Fruit fly (Drosophila melanogaster) whole organism, embryonic: ENCODE measurements around the gene MED14.

Experiments used
- ATbp ChIP-seq: fragments of 200-800 bp; sonication (Bioruptor generic); optimal IDR thresholded peaks from 2 replicates; lab custom pipeline; 2017; ENCODE audit warnings: missing biosample characterization, mild to moderate bottlenecking, missing genetic modification characterization, missing genetic modification reagents
- Awh ChIP-seq: fragments of 200-800 bp; sonication (Bioruptor generic); IDR thresholded peaks from 2 replicates; pipeline ENCODE4, ENCODE4 v1.3.6; 2022; ENCODE audit warnings: missing biosample characterization, missing genetic modification characterization
- Bgb ChIP-seq: fragments of 200-800 bp; sonication (Bioruptor generic); IDR thresholded peaks from 2 replicates; pipeline ENCODE4 v1.3.6; 2022; ENCODE audit warnings: missing biosample characterization, missing genetic modification characterization; ENCODE audit not compliant: partially characterized antibody
- CG10654 ChIP-seq: fragments of 200-800 bp; sonication (Bioruptor generic); optimal IDR thresholded peaks from 2 replicates; lab custom pipeline; 2016; ENCODE audit warnings: missing biosample characterization, missing genetic modification characterization
- CG11504 ChIP-seq: fragments of 200-800 bp; sonication (Bioruptor generic); optimal IDR thresholded peaks from 3 replicates; lab custom pipeline; 2019; ENCODE audit warnings: missing biosample characterization, mild to moderate bottlenecking, missing genetic modification characterization, moderate library complexity
- CG11695 ChIP-seq: fragments of 200-800 bp; sonication (Bioruptor generic); IDR thresholded peaks from 3 replicates; pipeline ENCODE4 v1.3.6; 2022; ENCODE audit warnings: missing biosample characterization, missing genetic modification characterization
- CG12236 ChIP-seq: fragments of 200-800 bp; sonication (Bioruptor generic); optimal IDR thresholded peaks from 2 replicates; lab custom pipeline; 2016; ENCODE audit warnings: missing biosample characterization, missing genetic modification characterization
- CG12769 ChIP-seq: fragments of 200-800 bp; sonication (Bioruptor generic); optimal IDR thresholded peaks from 2 replicates; lab custom pipeline; 2019; ENCODE audit warnings: missing biosample characterization, mild to moderate bottlenecking, missing genetic modification characterization, moderate library complexity
- CG16813 ChIP-seq: fragments of 200-800 bp; sonication (Bioruptor generic); IDR thresholded peaks from 3 replicates; pipeline ENCODE4 v1.3.6; 2022; ENCODE audit warnings: missing biosample characterization, missing genetic modification characterization; ENCODE audit not compliant: partially characterized antibody
- CG17802 ChIP-seq: fragments of 200-800 bp; sonication (Bioruptor generic); optimal IDR thresholded peaks from 2 replicates; lab custom pipeline; 2018; ENCODE audit warnings: missing biosample characterization, mild to moderate bottlenecking, missing genetic modification characterization, moderate library complexity
- CG1832 ChIP-seq: fragments of 200-800 bp; sonication (Bioruptor generic); optimal IDR thresholded peaks from 2 replicates; lab custom pipeline; 2017; ENCODE audit warnings: missing biosample characterization, mild to moderate bottlenecking, missing genetic modification characterization, inconsistent platforms
- CG18599 ChIP-seq: fragments of 200-800 bp; sonication (Bioruptor generic); optimal IDR thresholded peaks from 3 replicates; lab custom pipeline; 2017; ENCODE audit warnings: missing biosample characterization, missing genetic modification characterization, mild to moderate bottlenecking, moderate library complexity, missing genetic modification reagents
- CG34224 ChIP-seq: fragments of 200-800 bp; sonication (Bioruptor generic); IDR thresholded peaks from 3 replicates; pipeline ENCODE4 v1.3.6; 2022; ENCODE audit warnings: missing biosample characterization, missing genetic modification characterization; ENCODE audit not compliant: partially characterized antibody
- CG4404 ChIP-seq: fragments of 200-800 bp; sonication (Bioruptor generic); IDR thresholded peaks from 2 replicates; pipeline ENCODE4 v1.3.6; 2022; ENCODE audit warnings: missing biosample characterization, missing genetic modification characterization
- CG8281 ChIP-seq: fragments of 200-800 bp; sonication (Bioruptor generic); optimal IDR thresholded peaks from 2 replicates; lab custom pipeline; 2018; ENCODE audit warnings: missing biosample characterization, mild to moderate bottlenecking, missing genetic modification characterization, moderate library complexity
- CrebB ChIP-seq: fragments of 200-800 bp; sonication (Bioruptor generic); optimal IDR thresholded peaks from 3 replicates; lab custom pipeline; 2018; ENCODE audit warnings: missing biosample characterization, mild to moderate bottlenecking, missing genetic modification characterization
- Deaf1 ChIP-seq: fragments of 200-800 bp; optimal IDR thresholded peaks from 3 replicates; lab custom pipeline; 2019; ENCODE audit warnings: missing biosample characterization, mild to moderate bottlenecking, missing genetic modification characterization, moderate library complexity
- MTF-1 ChIP-seq: fragments of 200-800 bp; sonication (Bioruptor generic); optimal IDR thresholded peaks from 2 replicates; lab custom pipeline; 2018; ENCODE audit warnings: missing biosample characterization, mild to moderate bottlenecking, missing genetic modification characterization, borderline replicate concordance
- NFAT ChIP-seq: fragments of 200-800 bp; sonication (Bioruptor generic); IDR thresholded peaks from 2 replicates; pipeline ENCODE4 v1.3.6; 2022; ENCODE audit warnings: missing biosample characterization, missing genetic modification characterization
- NfI ChIP-seq: fragments of 200-800 bp; sonication (Bioruptor generic); optimal IDR thresholded peaks from 3 replicates; lab custom pipeline; 2018; ENCODE audit warnings: missing biosample characterization, mild to moderate bottlenecking, missing genetic modification characterization, moderate library complexity
- Optix ChIP-seq: fragments of 200-800 bp; sonication (Bioruptor generic); IDR thresholded peaks from 3 replicates; pipeline ENCODE4 v1.3.6; 2022; ENCODE audit warnings: missing biosample characterization, missing genetic modification characterization
- Tbp ChIP-seq: fragments of >200 bp; optimal IDR thresholded peaks from 2 replicates; lab custom pipeline; 2018; ENCODE audit warnings: missing biosample characterization, missing genetic modification characterization
- cad ChIP-seq: fragments of >200 bp; optimal IDR thresholded peaks from 2 replicates; lab custom pipeline; 2017; ENCODE audit warnings: missing biosample characterization, missing genetic modification characterization
- cas ChIP-seq: fragments of 200-800 bp; sonication (Bioruptor generic); IDR thresholded peaks from 2 replicates; pipeline ENCODE4 v1.3.6; 2022; ENCODE audit warnings: missing biosample characterization, missing genetic modification characterization
- crp ChIP-seq, 2 experiments: fragments of 200-800 bp; sonication (Bioruptor generic); optimal IDR thresholded peaks; 2 replicates in 1 of 2; 3 replicates in 1 of 2; lab custom pipeline; 2017; ENCODE audit warnings: missing biosample characterization in 2 of 2, missing genetic modification characterization in 2 of 2, mild to moderate bottlenecking in 1 of 2, moderate library complexity in 1 of 2
- disco-r ChIP-seq: fragments of 200-800 bp; sonication (Bioruptor generic); optimal IDR thresholded peaks from 2 replicates; lab custom pipeline; 2016; ENCODE audit warnings: missing biosample characterization, missing genetic modification characterization
- dm ChIP-seq: fragments of 200-800 bp; sonication (Bioruptor generic); optimal IDR thresholded peaks from 3 replicates; lab custom pipeline; 2016; ENCODE audit warnings: missing biosample characterization, missing genetic modification characterization
- esg ChIP-seq: fragments of 200-800 bp; sonication (Bioruptor generic); conservative IDR thresholded peaks from 2 replicates; pipeline ENCODE4 v1.3.6; 2022; ENCODE audit warnings: missing biosample characterization, missing genetic modification characterization
- eyg ChIP-seq: fragments of 200-800 bp; sonication (Bioruptor generic); optimal IDR thresholded peaks from 3 replicates; lab custom pipeline; 2016; ENCODE audit warnings: missing biosample characterization, missing genetic modification characterization
- fd96Cb ChIP-seq: fragments of 200-800 bp; sonication (Bioruptor generic); optimal IDR thresholded peaks from 2 replicates; lab custom pipeline; 2018; ENCODE audit warnings: missing biosample characterization, mild to moderate bottlenecking, missing genetic modification characterization, moderate library complexity
- grau ChIP-seq: fragments of 200-800 bp; optimal IDR thresholded peaks from 3 replicates; lab custom pipeline; 2019; ENCODE audit warnings: missing biosample characterization, mild to moderate bottlenecking, missing genetic modification characterization, moderate library complexity
- gsb ChIP-seq: fragments of 200-800 bp; sonication (Bioruptor generic); IDR thresholded peaks from 2 replicates; pipeline ENCODE4 v1.3.6; 2022; ENCODE audit warnings: missing biosample characterization, missing genetic modification characterization
- jumu ChIP-seq: fragments of 200-800 bp; sonication (Bioruptor generic); optimal IDR thresholded peaks from 3 replicates; lab custom pipeline; 2016; ENCODE audit warnings: missing biosample characterization, missing genetic modification characterization
- kay ChIP-seq: fragments of 200-800 bp; sonication (Bioruptor generic); optimal IDR thresholded peaks from 2 replicates; lab custom pipeline; 2016; ENCODE audit warnings: missing biosample characterization, missing genetic modification characterization
- luna ChIP-seq: fragments of 200-800 bp; sonication (Bioruptor generic); optimal IDR thresholded peaks from 2 replicates; lab custom pipeline; 2016; ENCODE audit warnings: missing biosample characterization, missing genetic modification characterization
- ro ChIP-seq: fragments of 200-800 bp; sonication (Bioruptor generic); IDR thresholded peaks from 2 replicates; pipeline ENCODE4 v1.3.6; 2022; ENCODE audit warnings: missing biosample characterization, missing genetic modification characterization
- run ChIP-seq: fragments of 200-800 bp; sonication (Bioruptor generic); optimal IDR thresholded peaks from 3 replicates; lab custom pipeline; 2018; ENCODE audit warnings: missing biosample characterization, mild to moderate bottlenecking, missing genetic modification characterization
- sob ChIP-seq: fragments of 200-800 bp; sonication (Bioruptor generic); IDR thresholded peaks from 2 replicates; pipeline ENCODE4 v1.3.6; 2022; ENCODE audit warnings: missing biosample characterization, missing genetic modification characterization
- sqz ChIP-seq: fragments of 200-800 bp; sonication (Bioruptor generic); optimal IDR thresholded peaks from 3 replicates; lab custom pipeline; 2018; ENCODE audit warnings: missing biosample characterization, mild to moderate bottlenecking, missing genetic modification characterization
- vfl ChIP-seq: fragments of 200-800 bp; sonication (Bioruptor generic); optimal IDR thresholded peaks from 2 replicates; lab custom pipeline; 2016; ENCODE audit warnings: missing biosample characterization, missing genetic modification characterization
- zfh1 ChIP-seq: fragments of 200-800 bp; sonication (Bioruptor generic); IDR thresholded peaks from 3 replicates; pipeline ENCODE4 v1.3.6; 2022; ENCODE audit warnings: missing biosample characterization, missing genetic modification characterization

The MED14 gene

DNA sequence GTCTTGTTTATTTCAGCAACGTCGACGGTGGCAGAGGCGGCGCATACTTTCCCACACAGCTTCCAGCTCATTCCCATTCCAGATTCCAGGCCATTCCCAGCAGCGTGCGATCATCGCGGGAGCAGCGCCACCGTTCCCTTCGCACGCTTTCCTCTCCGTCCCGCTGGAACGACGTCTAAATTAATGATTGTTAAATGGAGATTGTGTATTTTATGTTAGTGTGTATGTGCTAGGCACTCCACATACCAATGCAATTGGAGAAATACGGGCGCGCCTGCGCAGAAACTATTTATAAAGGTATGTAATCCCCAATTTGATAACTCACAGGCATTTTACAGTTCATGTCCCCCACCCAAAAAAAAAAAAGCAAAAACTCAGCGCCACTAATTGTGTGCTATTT, 48.4 kb downstream of the MED14 start (continued):
- TF ChIP-seq fd96Cb (tag; lab: Kevin White, UChicago) = no peak
- peak; percentile 61; the same call in 1 of the 2 replicates for TF ChIP-seq Awh (GFP tag; lab: Robert Waterston, UW)
- TF ChIP-seq NFAT (GFP tag; lab: Robert Waterston, UW) = 0 out of 2 replicates have a peak, but pooled peaks have one; percentile 6
- TF ChIP-seq CG1832 (GFP tag; lab: Kevin White, UChicago) = no peak
- no peak for TF ChIP-seq ATbp (GFP tag; lab: Kevin White, UChicago)
- TF ChIP-seq CG12769 (tag; lab: Kevin White, UChicago) = peak; percentile 98
- no peak for TF ChIP-seq CG34224 (GFP tag; lab: Robert Waterston, UW)
- peak; percentile 66 for TF ChIP-seq sqz (GFP tag; lab: Kevin White, UChicago)
- TF ChIP-seq CG11695 (GFP tag; lab: Robert Waterston, UW) = no peak
- no peak for TF ChIP-seq luna (GFP tag; lab: Kevin White, UChicago)
- no peak for TF ChIP-seq CG4404 (GFP tag; lab: Robert Waterston, UW)
- TF ChIP-seq CG18599 (GFP tag; lab: Kevin White, UChicago) = peak; percentile 8
- TF ChIP-seq disco-r (GFP tag; lab: Kevin White, UChicago) = no peak
- no peak for TF ChIP-seq Deaf1 (tag; lab: Kevin White, UChicago)
- no peak for TF ChIP-seq gsb
- TF ChIP-seq jumu = no peak
- no peak for TF ChIP-seq CG11504
- peak; percentile 34; the same call in 1 of the 2 replicates for TF ChIP-seq sob (GFP tag; lab: Robert Waterston, UW)
- no peak for TF ChIP-seq esg (GFP tag; lab: Robert Waterston, UW)
- no peak for TF ChIP-seq NfI
- TF ChIP-seq eyg (GFP tag; lab: Kevin White, UChicago) = no peak
- TF ChIP-seq cas (GFP tag; lab: Robert Waterston, UW) = no peak
- no peak for TF ChIP-seq MTF-1
- no peak for TF ChIP-seq ro
- TF ChIP-seq CG12236 (GFP tag; lab: Kevin White, UChicago) = no peak
- TF ChIP-seq kay = no peak
- TF ChIP-seq CG10654 (GFP tag; lab: Kevin White, UChicago) = no peak
- no peak for TF ChIP-seq vfl
- 0 out of 3 replicates have a peak, but pooled peaks have one; percentile 10 for TF ChIP-seq zfh1
- no peak for TF ChIP-seq grau (tag; lab: Kevin White, UChicago)
- peak; percentile 34; the same call in 1 of the 3 replicates for TF ChIP-seq Optix (GFP tag; lab: Robert Waterston, UW)
- no peak for TF ChIP-seq dm (GFP tag; lab: Kevin White, UChicago)
- TF ChIP-seq run (tag; lab: Kevin White, UChicago) = no peak
- 0 out of 2 replicates have a peak, but pooled peaks have one; percentile 13 for TF ChIP-seq Bgb (GFP tag; lab: Robert Waterston, UW)
- no peak for TF ChIP-seq CG8281 (tag; lab: Kevin White, UChicago)
- TF ChIP-seq CrebB (tag; lab: Kevin White, UChicago) = no peak
- no peak for TF ChIP-seq crp (GFP tag; optimal IDR thresholded peaks at IDR 0.05; lab: Kevin White, UChicago)
- no peak for TF ChIP-seq CG17802 (tag; lab: Kevin White, UChicago)
- TF ChIP-seq CG16813 (GFP tag; lab: Robert Waterston, UW) = no peak
- TF ChIP-seq Tbp (GFP tag; lab: Kevin White, UChicago) = no peak
- no peak for TF ChIP-seq cad (GFP tag; lab: Kevin White, UChicago)
